Worm (Caenorhabditis elegans) whole organism, L4 larva: ENCODE results near the gene K06A9.2.

Experiments
- F10B5.3 ChIP-seq: sonication (generic microtip); optimal IDR thresholded peaks from 2 replicates; lab custom pipeline; 2016; ENCODE audit warnings: mild to moderate bottlenecking, missing genetic modification characterization, missing compliant biosample characterization
- F26F4.8 ChIP-seq: fragments of 200-800 bp; sonication (Bioruptor generic); conservative IDR thresholded peaks from 2 replicates; pipeline ENCODE4 v1.3.6; 2022; ENCODE audit warnings: missing genetic modification characterization, missing compliant biosample characterization
- R02D3.7 ChIP-seq: fragments of 150-350 bp; sonication (generic microtip); optimal IDR thresholded peaks from 3 replicates; lab custom pipeline; 2014; ENCODE audit warnings: missing biosample characterization, missing genetic modification characterization
- T26A8.4 ChIP-seq: fragments of 200-800 bp; sonication (Bioruptor generic); IDR thresholded peaks from 2 replicates; pipeline ENCODE4 v1.3.6; 2022; ENCODE audit warnings: missing genetic modification characterization, missing compliant biosample characterization
- ZK337.2 ChIP-seq: fragments of 200-800 bp; sonication (Bioruptor generic); IDR thresholded peaks from 2 replicates; pipeline ENCODE4 v1.3.6; 2022; ENCODE audit warnings: missing genetic modification reagents, missing genetic modification characterization, missing compliant biosample characterization
- aha-1 ChIP-seq: fragments of 150-350 bp; peaks from one replicate; lab custom pipeline; 2014; ENCODE audit warnings: missing biosample characterization, missing genetic modification characterization
- aly-2 ChIP-seq: sonication (generic microtip); optimal IDR thresholded peaks from 2 replicates; lab custom pipeline; 2018; ENCODE audit warnings: missing biosample characterization, missing genetic modification characterization
- ceh-20 ChIP-seq: fragments of 200-800 bp; sonication (Bioruptor generic); IDR thresholded peaks from 2 replicates; pipeline ENCODE4 v1.3.6; 2022; ENCODE audit warnings: missing genetic modification reagents, missing genetic modification characterization, missing compliant biosample characterization
- ces-1 ChIP-seq: fragments of 150-350 bp; sonication (generic microtip); optimal IDR thresholded peaks from 4 replicates; lab custom pipeline; 2014; ENCODE audit warnings: missing biosample characterization, missing genetic modification reagents, missing genetic modification characterization
- daf-12 ChIP-seq: fragments of 150-350 bp; optimal IDR thresholded peaks from 2 replicates; lab custom pipeline; 2014; ENCODE audit warnings: missing biosample characterization, missing genetic modification reagents, missing genetic modification characterization
- daf-19 ChIP-seq: fragments of 200-800 bp; sonication (Bioruptor generic); conservative IDR thresholded peaks from 2 replicates; pipeline ENCODE4 v1.3.6; 2022; ENCODE audit warnings: missing genetic modification characterization, missing compliant biosample characterization
- dmd-6 ChIP-seq: fragments of 200-800 bp; sonication (Bioruptor generic); IDR thresholded peaks from 2 replicates; pipeline ENCODE4 v1.3.6; 2022; ENCODE audit warnings: missing genetic modification reagents, missing genetic modification characterization, missing compliant biosample characterization
- dmd-8 ChIP-seq: fragments of 200-800 bp; sonication (Bioruptor generic); IDR thresholded peaks from 2 replicates; pipeline ENCODE4 v1.3.6; 2022; ENCODE audit warnings: missing genetic modification characterization, missing compliant biosample characterization
- egl-43 ChIP-seq: fragments of 200-800 bp; sonication (Bioruptor generic); IDR thresholded peaks from 2 replicates; pipeline ENCODE4 v1.3.6; 2022; ENCODE audit warnings: missing genetic modification reagents, missing genetic modification characterization, missing compliant biosample characterization
- gei-8 ChIP-seq: fragments of 200-800 bp; sonication (Bioruptor generic); optimal IDR thresholded peaks from 2 replicates; lab custom pipeline; 2018; ENCODE audit warnings: mild to moderate bottlenecking, missing genetic modification characterization, missing compliant biosample characterization
- hif-1 ChIP-seq, 2 experiments: sonication (generic microtip); optimal IDR thresholded peaks; 2 replicates each; lab custom pipeline; 2016 to 2017; ENCODE audit warnings: missing compliant biosample characterization in 2 of 2, missing genetic modification characterization in 2 of 2, missing genetic modification reagents in 2 of 2, missing genotype in 2 of 2, mild to moderate bottlenecking in 1 of 2
- hlh-11 ChIP-seq: fragments of 200-800 bp; sonication (Bioruptor generic); optimal IDR thresholded peaks from 2 replicates; lab custom pipeline; 2018; ENCODE audit warnings: mild to moderate bottlenecking, missing genetic modification characterization, missing compliant biosample characterization
- lin-13 ChIP-seq: fragments of 150-350 bp; optimal IDR thresholded peaks from 2 replicates; lab custom pipeline; 2014; ENCODE audit warnings: missing biosample characterization, missing genetic modification reagents, missing genetic modification characterization
- lin-39 ChIP-seq: fragments of 150-350 bp; optimal IDR thresholded peaks from 2 replicates; lab custom pipeline; 2014; ENCODE audit warnings: missing biosample characterization, missing genetic modification reagents, missing genetic modification characterization
- lir-3 ChIP-seq: sonication (generic microtip); optimal IDR thresholded peaks from 2 replicates; lab custom pipeline; 2016; ENCODE audit warnings: mild to moderate bottlenecking, missing genetic modification characterization, missing compliant biosample characterization
- madf-5 ChIP-seq, 2 experiments: fragments of 200-800 bp; sonication (Bioruptor generic); IDR thresholded peaks; 2 replicates each; pipeline ENCODE4 v1.3.6; 2022; ENCODE audit warnings: missing compliant biosample characterization in 2 of 2, missing genetic modification characterization in 2 of 2
- mdl-1 ChIP-seq, 2 experiments: fragments of 150-350 bp in 1 of 2; sonication (generic microtip) in 1 of 2; optimal IDR thresholded peaks; 2 replicates each; lab custom pipeline; 2014 to 2017; ENCODE audit warnings: missing biosample characterization in 2 of 2, missing genetic modification characterization in 2 of 2
- mep-1 ChIP-seq: fragments of 150-350 bp; sonication (generic microtip); optimal IDR thresholded peaks from 3 replicates; lab custom pipeline; 2014; ENCODE audit warnings: missing biosample characterization, missing genetic modification characterization
- mxl-3 ChIP-seq: fragments of 200-800 bp; sonication (Bioruptor generic); optimal IDR thresholded peaks from 2 replicates; lab custom pipeline; 2018; ENCODE audit warnings: mild to moderate bottlenecking, missing genetic modification characterization, missing compliant biosample characterization
- nhr-111 ChIP-seq: fragments of 200-800 bp; sonication (Bioruptor generic); optimal IDR thresholded peaks from 2 replicates; lab custom pipeline; 2018; ENCODE audit warnings: mild to moderate bottlenecking, missing genetic modification characterization, missing compliant biosample characterization
- nhr-237 ChIP-seq: sonication (generic microtip); optimal IDR thresholded peaks from 2 replicates; lab custom pipeline; 2017; ENCODE audit warnings: missing biosample characterization, missing genetic modification characterization
- nhr-42 ChIP-seq: fragments of 200-800 bp; sonication (Bioruptor generic); IDR thresholded peaks from 2 replicates; pipeline ENCODE4 v1.3.6; 2022; ENCODE audit warnings: missing genetic modification characterization, missing compliant biosample characterization
- nhr-76 ChIP-seq: fragments of 150-350 bp; optimal IDR thresholded peaks from 2 replicates; lab custom pipeline; 2014; ENCODE audit warnings: missing biosample characterization, missing genetic modification characterization
- nhr-77 ChIP-seq: fragments of 150-350 bp; optimal IDR thresholded peaks from 2 replicates; lab custom pipeline; 2014; ENCODE audit warnings: missing biosample characterization, missing genetic modification characterization
- php-3 ChIP-seq: fragments of 200-800 bp; sonication (Bioruptor generic); IDR thresholded peaks from 2 replicates; pipeline ENCODE4 v1.3.6; 2022; ENCODE audit warnings: missing genetic modification reagents, missing genetic modification characterization, missing compliant biosample characterization
- saeg-2 ChIP-seq: fragments of 200-800 bp; sonication (Bioruptor generic); IDR thresholded peaks from 2 replicates; pipeline ENCODE4 v1.3.6; 2022; ENCODE audit warnings: missing genetic modification reagents, missing genetic modification characterization, missing compliant biosample characterization
- sdz-12 ChIP-seq: fragments of 200-800 bp; sonication (Bioruptor generic); optimal IDR thresholded peaks from 2 replicates; lab custom pipeline; 2018; ENCODE audit warnings: mild to moderate bottlenecking, missing genetic modification characterization, missing compliant biosample characterization
- set-16 ChIP-seq: fragments of 200-800 bp; sonication (Bioruptor generic); IDR thresholded peaks from 2 replicates; pipeline ENCODE4 v1.3.6; 2022; ENCODE audit warnings: missing genetic modification reagents, missing genetic modification characterization, missing compliant biosample characterization
- unc-130 ChIP-seq: sonication (generic microtip); optimal IDR thresholded peaks from 2 replicates; lab custom pipeline; 2016; ENCODE audit warnings: missing genetic modification reagents, missing genetic modification characterization, missing compliant biosample characterization
- unc-39 ChIP-seq: sonication (generic microtip); optimal IDR thresholded peaks from 2 replicates; lab custom pipeline; 2017; ENCODE audit warnings: missing biosample characterization, missing genetic modification characterization
- unc-62 ChIP-seq, 3 experiments: fragments of 150-350 bp in 1 of 3; sonication (generic microtip); optimal IDR thresholded peaks in 2 of 3; peaks in 1 of 3; 1 replicate in 1 of 3; 2 replicates in 2 of 3; lab custom pipeline; 2014 to 2017; ENCODE audit warnings: missing biosample characterization in 3 of 3, missing genetic modification characterization in 3 of 3, missing genetic modification reagents in 3 of 3, missing genotype in 1 of 3
- zag-1 ChIP-seq: fragments of 150-350 bp; optimal IDR thresholded peaks from 2 replicates; lab custom pipeline; 2014; ENCODE audit warnings: missing biosample characterization, missing genetic modification characterization
- zip-11 ChIP-seq: fragments of 200-800 bp; sonication (Bioruptor generic); IDR thresholded peaks from 2 replicates; pipeline ENCODE4 v1.3.6; 2022; ENCODE audit warnings: missing genetic modification characterization, missing compliant biosample characterization

The K06A9.2 gene

ce11 chrX:1549095-1549494 is 12.9 kb downstream of the K06A9.2 start:
- TF ChIP-seq set-16 (GFP tag; lab: Robert Waterston, UW) (peak; percentile 55), aly-2 (tag; lab: Kevin White, UChicago) (no peak), unc-62 (GFP tag; optimal IDR thresholded peaks at IDR 0.05 in 1 of 2; lab: Kevin White, UChicago) (peak in 1 of 2 experiments; percentile 65), unc-62 (tag; optimal IDR thresholded peaks at IDR 0.05; lab: Kevin White, UChicago) (no peak)

ce11 chrX:1556917-1557316 is 20.8 kb downstream of the K06A9.2 start:
- TF ChIP-seq aha-1 (tag; lab: Kevin White, UChicago), result peak; percentile 90
- no peak for TF ChIP-seq mxl-3

DNA sequence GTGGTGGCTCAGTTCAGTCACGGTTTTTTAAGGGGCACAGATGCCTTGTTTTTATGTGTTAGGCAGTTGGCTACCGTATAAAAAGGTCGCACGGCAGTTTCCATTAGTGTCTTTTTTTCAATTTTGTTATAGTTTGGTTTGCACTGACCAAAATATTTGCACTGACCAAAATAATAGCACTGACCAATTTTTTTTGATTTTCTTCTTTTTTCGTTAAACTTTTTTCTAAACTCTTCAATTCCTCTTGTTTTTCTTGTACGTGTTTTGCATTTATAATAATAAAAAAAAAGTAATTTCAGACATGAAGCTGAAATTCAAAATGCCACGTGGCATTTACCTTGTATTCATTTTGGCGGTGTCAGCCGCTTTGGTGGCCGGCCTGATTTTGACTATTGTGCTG is 32.2 kb downstream of the K06A9.2 start, which contains the start of gene H02F09.3:
Gene H02F09.3, plus strand, starts transcription at position 301 of the 400 bp plus-strand sequence.
- TF ChIP-seq daf-12 (no peak), aha-1 (tag; lab: Kevin White, UChicago) (peak; percentile 4), hif-1 (tag; optimal IDR thresholded peaks at IDR 0.05; lab: Kevin White, UChicago) (no peak)
- TF ChIP-seq, all 104 proteins: peak for 1

ce11 chrX:1571949-1572348 is 35.8 kb downstream of the K06A9.2 start, which contains the start of gene H02F09.2:
H02F09.2 (plus strand) TSS chrX:1572249.
- no peak for TF ChIP-seq hlh-11
- TF ChIP-seq nhr-77 (tag; lab: Kevin White, UChicago), result no peak
- TF ChIP-seq egl-43 (GFP tag; lab: Robert Waterston, UW), result no peak
- TF ChIP-seq ceh-20 (GFP tag; lab: Robert Waterston, UW), result no peak
- no peak for TF ChIP-seq T26A8.4 (GFP tag; lab: Robert Waterston, UW)
- TF ChIP-seq daf-19 (GFP tag; lab: Robert Waterston, UW), result no peak
- TF ChIP-seq lin-13 (GFP tag; lab: Kevin White, UChicago), result no peak
- no peak for TF ChIP-seq nhr-111
- TF ChIP-seq nhr-76, result no peak
- TF ChIP-seq mep-1, result no peak
- TF ChIP-seq lin-39, result no peak
- no peak for TF ChIP-seq gei-8
- TF ChIP-seq F10B5.3, result no peak
- TF ChIP-seq unc-39, result no peak

DNA sequence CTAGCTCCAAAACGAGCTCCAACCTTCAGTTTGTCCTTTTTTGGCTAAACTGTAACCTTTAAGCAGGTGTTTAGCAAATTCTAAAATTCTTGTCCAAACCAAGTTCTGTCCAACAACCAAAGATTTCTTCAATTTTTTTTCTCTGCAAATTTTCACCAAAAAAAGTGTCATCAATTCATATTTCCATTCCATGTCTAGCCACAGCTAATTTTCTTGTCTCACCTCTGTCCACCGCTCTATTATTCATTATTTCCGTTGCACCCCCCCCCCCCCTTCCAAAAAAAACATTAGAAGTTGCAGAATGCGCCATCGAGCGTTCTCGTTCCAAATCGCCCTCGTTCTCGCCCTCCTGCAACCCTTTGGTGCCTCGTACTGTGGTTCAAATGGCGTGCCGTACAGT is 40.2 kb downstream of the K06A9.2 start, which contains the start of gene wrt-9:
Gene wrt-9, plus strand, starts transcription at position 301 of the 400 bp plus-strand sequence.
- TF ChIP-seq zip-11 (GFP tag; lab: Robert Waterston, UW), result no peak
- no peak for TF ChIP-seq ces-1 (GFP tag; lab: Kevin White, UChicago)
- no peak for TF ChIP-seq zag-1 (tag; lab: Kevin White, UChicago)
- TF ChIP-seq nhr-111, result no peak
- no peak for TF ChIP-seq nhr-237 (tag; lab: Kevin White, UChicago)

DNA sequence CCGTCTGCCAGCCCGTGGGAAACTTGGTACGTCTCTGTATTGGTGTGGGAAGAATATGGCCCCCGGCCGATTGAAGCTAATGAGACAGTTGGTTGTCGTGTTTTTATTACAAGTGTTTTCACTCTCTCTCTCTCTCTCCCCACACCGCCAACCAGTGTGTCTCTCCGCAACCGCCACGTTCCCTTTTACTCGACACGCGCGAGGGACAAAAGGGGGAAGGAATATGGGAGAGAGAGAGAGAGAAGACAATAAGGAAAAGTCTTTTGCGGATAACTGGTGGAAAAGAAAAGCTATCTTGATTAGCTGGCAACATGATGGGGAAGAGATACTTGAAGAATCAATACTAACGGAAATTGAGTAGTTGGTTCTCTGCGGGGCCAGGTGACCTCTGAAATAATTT is 42.5 kb downstream of the K06A9.2 start:
- TF ChIP-seq F26F4.8 (no peak), R02D3.7 (no peak), unc-62 (GFP tag; optimal IDR thresholded peaks at IDR 0.05 in 1 of 2; lab: Kevin White, UChicago) (peak in 1 of 2 experiments; percentile 95), unc-62 (tag; optimal IDR thresholded peaks at IDR 0.05; lab: Kevin White, UChicago) (no peak), unc-130 (GFP tag; lab: Kevin White, UChicago) (no peak), dmd-8 (GFP tag; lab: Robert Waterston, UW) (no peak), lir-3 (tag; lab: Kevin White, UChicago) (no peak), dmd-6 (GFP tag; lab: Robert Waterston, UW) (no peak), php-3 (GFP tag; lab: Robert Waterston, UW) (no peak), saeg-2 (GFP tag; lab: Robert Waterston, UW) (no peak), mxl-3 (peak; percentile 91), hlh-11 (peak; percentile 14), ZK337.2 (GFP tag; lab: Robert Waterston, UW) (no peak), nhr-42 (GFP tag; lab: Robert Waterston, UW) (no peak), hif-1 (tag; optimal IDR thresholded peaks at IDR 0.05; lab: Kevin White, UChicago) (no peak), madf-5 (GFP tag; IDR thresholded peaks at IDR 0.05; lab: Robert Waterston, UW) (no peak), daf-19 (GFP tag; lab: Robert Waterston, UW) (no peak), aly-2 (tag; lab: Kevin White, UChicago) (no peak), sdz-12 (GFP tag; lab: Kevin White, UChicago) (no peak), mdl-1 (tag; optimal IDR thresholded peaks at IDR 0.05; lab: Kevin White, UChicago) (peak; percentile 3 to 77)
